Fruit fly (Drosophila melanogaster) Kc167 (cell line): ENCODE data around the gene agt.

Experiments used
- Myc ChIP-seq: fragments of >200 bp; optimal IDR thresholded peaks from 2 replicates; lab custom pipeline; 2017; ENCODE audit warnings: missing external identifiers
- Sin3A ChIP-seq: fragments of >200 bp; optimal IDR thresholded peaks from 2 replicates; lab custom pipeline; 2018; ENCODE audit warnings: missing external identifiers
- h ChIP-seq: fragments of >200 bp; optimal IDR thresholded peaks from 3 replicates; lab custom pipeline; 2018; ENCODE audit warnings: missing external identifiers
- insv ChIP-seq: fragments of >200 bp; optimal IDR thresholded peaks from 3 replicates; lab custom pipeline; 2018; ENCODE audit warnings: missing external identifiers
- psq ChIP-seq: fragments of >200 bp; optimal IDR thresholded peaks from 2 replicates; lab custom pipeline; 2017; ENCODE audit warnings: missing external identifiers
- ttk ChIP-seq: sonication (Bioruptor generic); optimal IDR thresholded peaks from 2 replicates; lab custom pipeline; 2017; ENCODE audit warnings: missing external identifiers

DNA sequence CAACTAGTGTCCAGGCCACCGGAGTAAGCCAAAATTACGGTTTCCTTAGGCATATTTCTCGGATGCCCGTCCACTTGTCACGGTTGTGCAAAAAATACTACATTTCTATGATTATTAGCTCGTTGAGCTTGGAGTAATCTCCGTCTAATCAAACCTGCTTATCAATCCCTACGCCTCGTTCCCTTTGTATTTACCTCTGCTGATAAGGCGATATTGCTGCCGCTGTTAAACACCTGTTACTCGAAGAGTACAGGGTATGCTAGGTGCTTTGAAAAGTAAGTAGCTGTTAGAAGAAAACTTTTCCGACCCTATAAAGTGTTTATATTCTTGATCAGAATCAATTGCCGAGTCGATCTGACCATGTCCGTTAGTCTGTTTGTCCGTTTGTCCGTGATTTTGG lies 15.6 kb downstream of the agt start, which contains the start of gene Ass:
- no peak for TF ChIP-seq insv
- no peak for TF ChIP-seq Sin3A
- no peak for TF ChIP-seq h (lab: Kevin White, UChicago)
- no peak for TF ChIP-seq psq (lab: Kevin White, UChicago)
- no peak for TF ChIP-seq ttk (lab: Kevin White, UChicago)
- TF ChIP-seq Myc (lab: Kevin White, UChicago), result no peak
